Fruit fly (Drosophila melanogaster) whole organism, embryonic: ENCODE results near the gene NFAT.
A peak's percentile ranks its signal among the peaks of the same experiment; 100 is the strongest.

Experiments
- Atf6 ChIP-seq: fragments of 200-800 bp; sonication (Bioruptor generic); IDR thresholded peaks from 2 replicates; pipeline ENCODE4 v1.3.6; 2022; ENCODE audit warnings: missing biosample characterization, missing genetic modification characterization
- CG11723 ChIP-seq: fragments of 200-800 bp; sonication (Bioruptor generic); optimal IDR thresholded peaks from 2 replicates; lab custom pipeline; 2017; ENCODE audit warnings: missing biosample characterization, mild to moderate bottlenecking, missing genetic modification characterization
- CG12155 ChIP-seq: fragments of 200-800 bp; sonication (Bioruptor generic); optimal IDR thresholded peaks from 3 replicates; lab custom pipeline; 2016; ENCODE audit warnings: missing biosample characterization, missing genetic modification characterization
- CG12391 ChIP-seq: fragments of 200-800 bp; sonication (Bioruptor generic); optimal IDR thresholded peaks from 3 replicates; lab custom pipeline; 2018; ENCODE audit warnings: missing biosample characterization, mild to moderate bottlenecking, missing genetic modification characterization, moderate library complexity
- CG12659 ChIP-seq: fragments of 200-800 bp; sonication (Bioruptor generic); optimal IDR thresholded peaks from 3 replicates; lab custom pipeline; 2017; ENCODE audit warnings: mild to moderate bottlenecking, missing biosample characterization, missing genetic modification reagents, missing genetic modification characterization
- CG14667 ChIP-seq: fragments of 200-800 bp; sonication (Bioruptor generic); IDR thresholded peaks from 2 replicates; pipeline ENCODE4 v1.3.6; 2022; ENCODE audit warnings: missing biosample characterization, missing genetic modification characterization
- CG14860 ChIP-seq: fragments of 200-800 bp; sonication (Bioruptor generic); IDR thresholded peaks from 3 replicates; pipeline ENCODE4 v1.3.6; 2022; ENCODE audit warnings: missing biosample characterization, missing genetic modification characterization; ENCODE audit not compliant: partially characterized antibody
- CG1647 ChIP-seq: fragments of 200-800 bp; sonication (Bioruptor generic); optimal IDR thresholded peaks from 3 replicates; lab custom pipeline; 2016; ENCODE audit warnings: missing biosample characterization, missing genetic modification characterization
- CG17568 ChIP-seq: fragments of 200-800 bp; sonication (Bioruptor generic); optimal IDR thresholded peaks from 2 replicates; lab custom pipeline; 2018; ENCODE audit warnings: missing biosample characterization, mild to moderate bottlenecking, missing genetic modification characterization, moderate library complexity
- CG17912 ChIP-seq: fragments of 200-800 bp; sonication (Bioruptor generic); optimal IDR thresholded peaks from 2 replicates; lab custom pipeline; 2018; ENCODE audit warnings: missing biosample characterization, mild to moderate bottlenecking, missing genetic modification characterization
- CG18011 ChIP-seq: fragments of 200-800 bp; sonication (Bioruptor generic); optimal IDR thresholded peaks from 2 replicates; lab custom pipeline; 2017; ENCODE audit warnings: missing biosample characterization, missing genetic modification characterization, mild to moderate bottlenecking, moderate library complexity, missing genotype
- CG30403 ChIP-seq: fragments of 200-800 bp; sonication (Bioruptor generic); optimal IDR thresholded peaks from 3 replicates; lab custom pipeline; 2016; ENCODE audit warnings: missing biosample characterization, missing genetic modification characterization
- CG3163 ChIP-seq: fragments of 200-800 bp; sonication (Bioruptor generic); optimal IDR thresholded peaks from 3 replicates; lab custom pipeline; 2016; ENCODE audit warnings: missing biosample characterization, missing genetic modification characterization
- CG34422 ChIP-seq: fragments of 200-800 bp; sonication (Bioruptor generic); IDR thresholded peaks from 3 replicates; pipeline ENCODE4 v1.3.6; 2022; ENCODE audit warnings: missing biosample characterization, missing genetic modification characterization
- CG42726 ChIP-seq: fragments of 200-800 bp; sonication (Bioruptor generic); IDR thresholded peaks from 2 replicates; pipeline ENCODE4 v1.3.6; 2022; ENCODE audit warnings: missing biosample characterization, missing genetic modification characterization; ENCODE audit not compliant: partially characterized antibody
- CG4730 ChIP-seq: fragments of 200-800 bp; sonication (Bioruptor generic); IDR thresholded peaks from 2 replicates; pipeline ENCODE4 v1.3.6; 2022; ENCODE audit warnings: missing biosample characterization, missing genetic modification characterization
- CG6175 ChIP-seq: fragments of 200-800 bp; sonication (Bioruptor generic); IDR thresholded peaks from 3 replicates; pipeline ENCODE4 v1.3.6; 2022; ENCODE audit warnings: missing biosample characterization, missing genetic modification characterization
- CG6791 ChIP-seq: fragments of 200-800 bp; sonication (Bioruptor generic); IDR thresholded peaks from 3 replicates; pipeline ENCODE4 v1.3.6; 2022; ENCODE audit warnings: missing biosample characterization, missing genetic modification characterization; ENCODE audit not compliant: partially characterized antibody
- CG7839 ChIP-seq: fragments of 200-800 bp; sonication (Bioruptor generic); optimal IDR thresholded peaks from 3 replicates; lab custom pipeline; 2018; ENCODE audit warnings: missing biosample characterization, mild to moderate bottlenecking, missing genetic modification characterization, moderate library complexity
- CG7963 ChIP-seq: fragments of 200-800 bp; sonication (Bioruptor generic); IDR thresholded peaks from 3 replicates; pipeline ENCODE4 v1.3.6; 2022; ENCODE audit warnings: missing biosample characterization, missing genetic modification characterization; ENCODE audit not compliant: partially characterized antibody
- CG8359 ChIP-seq: fragments of 200-800 bp; sonication (Bioruptor generic); optimal IDR thresholded peaks from 2 replicates; lab custom pipeline; 2017; ENCODE audit warnings: missing biosample characterization, mild to moderate bottlenecking, missing genetic modification characterization, borderline replicate concordance
- D19B ChIP-seq: fragments of 200-800 bp; sonication (Bioruptor generic); optimal IDR thresholded peaks from 2 replicates; lab custom pipeline; 2017; ENCODE audit warnings: missing biosample characterization, mild to moderate bottlenecking, missing genetic modification characterization
- Dek ChIP-seq: fragments of 200-800 bp; sonication (Bioruptor generic); optimal IDR thresholded peaks from 3 replicates; lab custom pipeline; 2019; ENCODE audit warnings: missing biosample characterization, mild to moderate bottlenecking, missing genetic modification characterization, moderate library complexity
- Dref ChIP-seq: fragments of 200-800 bp; sonication (Bioruptor generic); IDR thresholded peaks from 2 replicates; pipeline ENCODE4 v1.3.6; 2022; ENCODE audit warnings: missing biosample characterization, missing genetic modification characterization
- Fer1 ChIP-seq: fragments of 200-800 bp; sonication (Bioruptor generic); optimal IDR thresholded peaks from 2 replicates; lab custom pipeline; 2017; ENCODE audit warnings: missing biosample characterization, mild to moderate bottlenecking, missing genetic modification characterization
- GATAe ChIP-seq: fragments of 200-800 bp; sonication (Bioruptor generic); conservative IDR thresholded peaks from 2 replicates; pipeline ENCODE4 v1.3.6; 2022; ENCODE audit warnings: missing biosample characterization, missing genetic modification characterization
- HHEX ChIP-seq: fragments of 200-800 bp; sonication (Bioruptor generic); optimal IDR thresholded peaks from 3 replicates; lab custom pipeline; 2017; ENCODE audit warnings: missing biosample characterization, mild to moderate bottlenecking, missing genetic modification characterization, missing genetic modification reagents
- Hmr ChIP-seq: fragments of 200-800 bp; sonication (Bioruptor generic); optimal IDR thresholded peaks from 3 replicates; lab custom pipeline; 2017; ENCODE audit warnings: mild to moderate bottlenecking, missing biosample characterization, missing genetic modification reagents, missing genetic modification characterization
- Mrtf ChIP-seq: fragments of 200-800 bp; sonication (Bioruptor generic); IDR thresholded peaks from 3 replicates; pipeline ENCODE4 v1.3.6; 2022; ENCODE audit warnings: missing biosample characterization, missing genetic modification characterization
- NC2α ChIP-seq: fragments of 200-800 bp; sonication (Bioruptor generic); optimal IDR thresholded peaks from 2 replicates; lab custom pipeline; 2016; ENCODE audit warnings: missing biosample characterization, missing genetic modification characterization
- Nf-YA ChIP-seq: fragments of 200-800 bp; sonication (Bioruptor generic); IDR thresholded peaks from 2 replicates; pipeline ENCODE4 v1.3.6; 2022; ENCODE audit warnings: missing biosample characterization, missing genetic modification characterization
- Oli ChIP-seq: fragments of 200-800 bp; sonication (Bioruptor generic); optimal IDR thresholded peaks from 2 replicates; lab custom pipeline; 2018; ENCODE audit warnings: missing biosample characterization, mild to moderate bottlenecking, missing genetic modification characterization, moderate library complexity
- Side ChIP-seq: fragments of 200-800 bp; sonication (Bioruptor generic); optimal IDR thresholded peaks from 2 replicates; lab custom pipeline; 2016; ENCODE audit warnings: missing biosample characterization, missing genetic modification characterization
- Sin3A ChIP-seq: fragments of >200 bp; optimal IDR thresholded peaks from 2 replicates; lab custom pipeline; 2018
- Spps ChIP-seq: fragments of 200-800 bp; sonication (Bioruptor generic); optimal IDR thresholded peaks from 2 replicates; lab custom pipeline; 2018; ENCODE audit warnings: missing biosample characterization, mild to moderate bottlenecking, missing genetic modification characterization
- Ssrp ChIP-seq: fragments of 200-800 bp; sonication (Bioruptor generic); optimal IDR thresholded peaks from 2 replicates; lab custom pipeline; 2018; ENCODE audit warnings: missing biosample characterization, mild to moderate bottlenecking, missing genetic modification characterization, moderate library complexity
- Taf1 ChIP-seq: fragments of 200-800 bp; sonication (Bioruptor generic); IDR thresholded peaks from 2 replicates; pipeline ENCODE4 v1.3.6; 2022; ENCODE audit warnings: missing biosample characterization, missing genetic modification characterization
- Usf ChIP-seq: fragments of 200-800 bp; sonication (Bioruptor generic); optimal IDR thresholded peaks from 2 replicates; lab custom pipeline; 2017; ENCODE audit warnings: missing genotype, missing biosample characterization, missing genetic modification characterization
- Xrp1 ChIP-seq: fragments of 200-800 bp; sonication (Bioruptor generic); IDR thresholded peaks from 2 replicates; pipeline ENCODE4 v1.3.6; 2022; ENCODE audit warnings: missing biosample characterization, missing genetic modification characterization
- cato ChIP-seq: fragments of 200-800 bp; sonication (Bioruptor generic); optimal IDR thresholded peaks from 2 replicates; lab custom pipeline; 2016; ENCODE audit warnings: missing biosample characterization, missing genetic modification characterization, borderline replicate concordance
- croc ChIP-seq: fragments of 200-800 bp; sonication (Bioruptor generic); conservative IDR thresholded peaks from 3 replicates; pipeline ENCODE4 v1.3.6; 2022; ENCODE audit warnings: missing biosample characterization, missing genetic modification characterization
- dimm ChIP-seq: fragments of 200-800 bp; sonication (Bioruptor generic); IDR thresholded peaks from 2 replicates; pipeline ENCODE4 v1.3.6; 2022; ENCODE audit warnings: missing biosample characterization, missing genetic modification characterization
- disco-r ChIP-seq: fragments of 200-800 bp; sonication (Bioruptor generic); optimal IDR thresholded peaks from 2 replicates; lab custom pipeline; 2016; ENCODE audit warnings: missing biosample characterization, missing genetic modification characterization
- fd64A ChIP-seq: fragments of 200-800 bp; sonication (Bioruptor generic); optimal IDR thresholded peaks from 3 replicates; lab custom pipeline; 2018; ENCODE audit warnings: missing biosample characterization, mild to moderate bottlenecking, missing genetic modification characterization
- grn ChIP-seq: fragments of 200-800 bp; sonication (Bioruptor generic); optimal IDR thresholded peaks from 3 replicates; lab custom pipeline; 2017; ENCODE audit warnings: missing biosample characterization, missing genetic modification characterization
- kah ChIP-seq: fragments of 200-800 bp; sonication (Bioruptor generic); optimal IDR thresholded peaks from 2 replicates; lab custom pipeline; 2018; ENCODE audit warnings: missing biosample characterization, mild to moderate bottlenecking, missing genetic modification characterization
- kni ChIP-seq: fragments of 200-800 bp; sonication (Bioruptor generic); optimal IDR thresholded peaks from 3 replicates; lab custom pipeline; 2017; ENCODE audit warnings: mild to moderate bottlenecking, missing biosample characterization, missing genetic modification reagents, missing genetic modification characterization
- oc ChIP-seq: fragments of 200-800 bp; sonication (Bioruptor generic); optimal IDR thresholded peaks from 2 replicates; lab custom pipeline; 2018; ENCODE audit warnings: missing biosample characterization, mild to moderate bottlenecking, missing genetic modification characterization, moderate library complexity
- zfh1 ChIP-seq: fragments of 200-800 bp; sonication (Bioruptor generic); IDR thresholded peaks from 3 replicates; pipeline ENCODE4 v1.3.6; 2022; ENCODE audit warnings: missing biosample characterization, missing genetic modification characterization

NFAT gene

dm6 chrX:13634254-13634999 lies 9.9 kb downstream of the NFAT start (continued):
- TF ChIP-seq CG14860 (GFP tag; lab: Robert Waterston, UW), result no peak
- TF ChIP-seq NC2α (GFP tag; lab: Kevin White, UChicago), result no peak
- TF ChIP-seq Usf (GFP tag; lab: Kevin White, UChicago), result peak; percentile 30
- peak; percentile 66 for TF ChIP-seq CG17912 (GFP tag; lab: Kevin White, UChicago)
- TF ChIP-seq Xrp1 (GFP tag; lab: Robert Waterston, UW), result peak; percentile 38
- TF ChIP-seq CG12391, result no peak
- TF ChIP-seq kah (GFP tag; lab: Kevin White, UChicago), result no peak
- TF ChIP-seq CG14667, result no peak
- TF ChIP-seq CG12155, result peak; percentile 39
- no peak for TF ChIP-seq CG8359
- no peak for TF ChIP-seq cato (GFP tag; lab: Kevin White, UChicago)
- peak; percentile 57 for TF ChIP-seq kni
- no peak for TF ChIP-seq Sin3A (lab: Kevin White, UChicago)
- no peak for TF ChIP-seq disco-r (GFP tag; lab: Kevin White, UChicago)
- TF ChIP-seq Fer1 (GFP tag; lab: Kevin White, UChicago), result peak; percentile 80
- no peak for TF ChIP-seq CG42726 (GFP tag; lab: Robert Waterston, UW)
- TF ChIP-seq CG34422 (GFP tag; lab: Robert Waterston, UW), result 0 out of 3 replicates have a peak, but pooled peaks have one; percentile 14
- TF ChIP-seq CG17568 (GFP tag; lab: Kevin White, UChicago), result peak; percentile 69
- TF ChIP-seq Nf-YA (GFP tag; lab: Robert Waterston, UW), result no peak
- TF ChIP-seq grn (GFP tag; lab: Kevin White, UChicago), result no peak
- peak; percentile 45 for TF ChIP-seq Side
- no peak for TF ChIP-seq CG3163 (GFP tag; lab: Kevin White, UChicago)
- no peak for TF ChIP-seq CG6791 (GFP tag; lab: Robert Waterston, UW)
- TF ChIP-seq CG7839 (tag; lab: Kevin White, UChicago), result peak; percentile 63
- TF ChIP-seq Hmr (GFP tag; lab: Kevin White, UChicago), result peak; percentile 81
- TF ChIP-seq D19B (GFP tag; lab: Kevin White, UChicago), result peak; percentile 73
- TF ChIP-seq GATAe, result no peak
- no peak for TF ChIP-seq Mrtf
- TF ChIP-seq CG6175 (GFP tag; lab: Robert Waterston, UW), result no peak
- TF ChIP-seq CG1647 (GFP tag; lab: Kevin White, UChicago), result no peak
- TF ChIP-seq CG7963 (GFP tag; lab: Robert Waterston, UW), result no peak
- no peak for TF ChIP-seq Spps (tag; lab: Kevin White, UChicago)
- TF ChIP-seq CG11723 (GFP tag; lab: Kevin White, UChicago), result no peak
- peak; percentile 3 for TF ChIP-seq Oli (tag; lab: Kevin White, UChicago)
- 0 out of 2 replicates have a peak, but pooled peaks have one; percentile 10 for TF ChIP-seq Taf1 (GFP tag; lab: Robert Waterston, UW)
- no peak for TF ChIP-seq dimm (GFP tag; lab: Robert Waterston, UW)
- peak; percentile 63 for TF ChIP-seq HHEX (GFP tag; lab: Kevin White, UChicago)
- TF ChIP-seq CG30403, result peak; percentile 56
- peak; percentile 39 for TF ChIP-seq Dek (tag; lab: Kevin White, UChicago)
- TF ChIP-seq oc (tag; lab: Kevin White, UChicago), result no peak
- TF ChIP-seq CG12659 (GFP tag; lab: Kevin White, UChicago), result peak; percentile 57
- 0 out of 2 replicates have a peak, but pooled peaks have one; percentile 16 for TF ChIP-seq CG4730
- TF ChIP-seq fd64A (GFP tag; lab: Kevin White, UChicago), result peak; percentile 30
- TF ChIP-seq croc, result no peak
- TF ChIP-seq Dref (GFP tag; lab: Robert Waterston, UW), result no peak
- no peak for TF ChIP-seq Ssrp
- TF ChIP-seq Atf6 (GFP tag; lab: Robert Waterston, UW), result peak; percentile 63
- no peak for TF ChIP-seq CG18011 (GFP tag; lab: Kevin White, UChicago)
- 0 out of 3 replicates have a peak, but pooled peaks have one; percentile 24 for TF ChIP-seq zfh1
